Fruit fly (Drosophila melanogaster) whole organism, embryonic: ENCODE results near the gene CG10710.

Experiments
- ATbp ChIP-seq: fragments of 200-800 bp; sonication (Bioruptor generic); optimal IDR thresholded peaks from 2 replicates; lab custom pipeline; 2017; ENCODE audit warnings: missing biosample characterization, mild to moderate bottlenecking, missing genetic modification characterization, missing genetic modification reagents
- Aef1 ChIP-seq: fragments of 200-800 bp; sonication (Bioruptor generic); IDR thresholded peaks from 3 replicates; pipeline ENCODE4 v1.3.6; 2022; ENCODE audit warnings: missing biosample characterization, missing genetic modification characterization
- CG10274 ChIP-seq: fragments of 200-800 bp; sonication (Bioruptor generic); optimal IDR thresholded peaks from 3 replicates; lab custom pipeline; 2017; ENCODE audit warnings: missing biosample characterization, mild to moderate bottlenecking, missing genetic modification characterization
- CG11456 ChIP-seq: fragments of 200-800 bp; sonication (Bioruptor generic); IDR thresholded peaks from 3 replicates; pipeline ENCODE4 v1.3.6; 2022; ENCODE audit warnings: missing biosample characterization, missing genetic modification characterization
- CG11560 ChIP-seq: fragments of 200-800 bp; sonication (Bioruptor generic); IDR thresholded peaks from 3 replicates; pipeline ENCODE4 v1.3.6; 2022; ENCODE audit warnings: missing biosample characterization, missing genetic modification characterization
- CG11723 ChIP-seq: fragments of 200-800 bp; sonication (Bioruptor generic); optimal IDR thresholded peaks from 2 replicates; lab custom pipeline; 2017; ENCODE audit warnings: missing biosample characterization, mild to moderate bottlenecking, missing genetic modification characterization
- CG15479 ChIP-seq: fragments of 200-800 bp; sonication (Bioruptor generic); optimal IDR thresholded peaks from 3 replicates; lab custom pipeline; 2019; ENCODE audit warnings: missing biosample characterization, mild to moderate bottlenecking, missing genetic modification characterization, moderate library complexity
- CG1602 ChIP-seq: fragments of 200-800 bp; sonication (Bioruptor generic); optimal IDR thresholded peaks from 3 replicates; lab custom pipeline; 2016; ENCODE audit warnings: missing biosample characterization, missing genetic modification characterization
- CG16813 ChIP-seq: fragments of 200-800 bp; sonication (Bioruptor generic); IDR thresholded peaks from 3 replicates; pipeline ENCODE4 v1.3.6; 2022; ENCODE audit warnings: missing biosample characterization, missing genetic modification characterization; ENCODE audit not compliant: partially characterized antibody
- CG17568 ChIP-seq: fragments of 200-800 bp; sonication (Bioruptor generic); optimal IDR thresholded peaks from 2 replicates; lab custom pipeline; 2018; ENCODE audit warnings: missing biosample characterization, mild to moderate bottlenecking, missing genetic modification characterization, moderate library complexity
- CG1792 ChIP-seq: fragments of 200-800 bp; sonication (Bioruptor generic); optimal IDR thresholded peaks from 2 replicates; lab custom pipeline; 2016; ENCODE audit warnings: missing biosample characterization, missing genetic modification characterization
- CG30020 ChIP-seq: fragments of 200-800 bp; optimal IDR thresholded peaks from 2 replicates; lab custom pipeline; 2019; ENCODE audit warnings: missing biosample characterization, mild to moderate bottlenecking, missing genetic modification characterization, moderate library complexity
- CG31441 ChIP-seq: fragments of 200-800 bp; sonication (Bioruptor generic); IDR thresholded peaks from 2 replicates; pipeline ENCODE4 v1.3.6; 2022; ENCODE audit warnings: missing biosample characterization, missing genetic modification characterization
- CG32772 ChIP-seq: fragments of 200-800 bp; sonication (Bioruptor generic); IDR thresholded peaks from 2 replicates; pipeline ENCODE4 v1.3.6; 2022; ENCODE audit warnings: missing biosample characterization, missing genetic modification characterization
- CG3838 ChIP-seq: fragments of 200-800 bp; sonication (Bioruptor generic); optimal IDR thresholded peaks from 3 replicates; lab custom pipeline; 2016; ENCODE audit warnings: missing biosample characterization, missing genetic modification characterization
- CG4360 ChIP-seq: fragments of 200-800 bp; sonication (Bioruptor generic); IDR thresholded peaks from 2 replicates; pipeline ENCODE4 v1.3.6; 2022; ENCODE audit warnings: missing biosample characterization, missing genetic modification characterization
- CG5180 ChIP-seq: fragments of 200-800 bp; sonication (Bioruptor generic); optimal IDR thresholded peaks from 3 replicates; lab custom pipeline; 2017; ENCODE audit warnings: missing biosample characterization, missing genetic modification characterization, mild to moderate bottlenecking, moderate library complexity, missing genetic modification reagents
- CG6683 ChIP-seq: fragments of 200-800 bp; sonication (Bioruptor generic); optimal IDR thresholded peaks from 2 replicates; lab custom pipeline; 2017; ENCODE audit warnings: missing biosample characterization, mild to moderate bottlenecking, missing genetic modification characterization, missing genetic modification reagents
- CG6854 ChIP-seq: fragments of 200-800 bp; sonication (Bioruptor generic); optimal IDR thresholded peaks from 3 replicates; lab custom pipeline; 2017; ENCODE audit warnings: missing biosample characterization, mild to moderate bottlenecking, missing genetic modification characterization
- CG7928 ChIP-seq: fragments of 200-800 bp; sonication (Bioruptor generic); optimal IDR thresholded peaks from 2 replicates; lab custom pipeline; 2017; ENCODE audit warnings: missing biosample characterization, mild to moderate bottlenecking, missing genetic modification characterization
- CG7963 ChIP-seq: fragments of 200-800 bp; sonication (Bioruptor generic); IDR thresholded peaks from 3 replicates; pipeline ENCODE4 v1.3.6; 2022; ENCODE audit warnings: missing biosample characterization, missing genetic modification characterization; ENCODE audit not compliant: partially characterized antibody
- CG8944 ChIP-seq: fragments of 200-800 bp; sonication (Bioruptor generic); optimal IDR thresholded peaks from 3 replicates; lab custom pipeline; 2016; ENCODE audit warnings: missing biosample characterization, missing genetic modification characterization
- CTCF ChIP-seq: fragments of 200-800 bp; sonication (Bioruptor generic); optimal IDR thresholded peaks from 2 replicates; lab custom pipeline; 2017; ENCODE audit warnings: missing biosample characterization, mild to moderate bottlenecking, missing genetic modification characterization, moderate library complexity
- Dip2 ChIP-seq: fragments of 200-800 bp; sonication (Bioruptor generic); IDR thresholded peaks from 2 replicates; pipeline ENCODE4 v1.3.6; 2022; ENCODE audit warnings: missing biosample characterization, missing genetic modification characterization
- Doc3 ChIP-seq: fragments of 200-800 bp; sonication (Bioruptor generic); IDR thresholded peaks from 3 replicates; pipeline ENCODE4 v1.3.6; 2022; ENCODE audit warnings: missing biosample characterization, missing genetic modification characterization; ENCODE audit not compliant: partially characterized antibody
- HmgD ChIP-seq: fragments of 200-800 bp; sonication (Bioruptor generic); optimal IDR thresholded peaks from 3 replicates; lab custom pipeline; 2016; ENCODE audit warnings: missing biosample characterization, missing genetic modification characterization
- Kr ChIP-seq: fragments of 200-800 bp; sonication (Bioruptor generic); optimal IDR thresholded peaks from 2 replicates; lab custom pipeline; 2017; ENCODE audit warnings: missing biosample characterization, mild to moderate bottlenecking, missing genetic modification characterization
- Med ChIP-seq: fragments of 200-800 bp; sonication (Bioruptor generic); peaks from one replicate; lab custom pipeline; 2016; ENCODE audit warnings: missing biosample characterization, missing genetic modification characterization, mild to moderate bottlenecking, inconsistent platforms, moderate library complexity
- Oaz ChIP-seq: fragments of 200-800 bp; sonication (Bioruptor generic); IDR thresholded peaks from 2 replicates; pipeline ENCODE4 v1.3.6; 2022; ENCODE audit warnings: missing biosample characterization, missing genetic modification characterization
- Ravus ChIP-seq: fragments of 200-800 bp; sonication (Bioruptor generic); IDR thresholded peaks from 2 replicates; pipeline ENCODE4 v1.3.6; 2022; ENCODE audit warnings: missing biosample characterization, missing genetic modification characterization
- Xrp1 ChIP-seq: fragments of 200-800 bp; sonication (Bioruptor generic); IDR thresholded peaks from 2 replicates; pipeline ENCODE4 v1.3.6; 2022; ENCODE audit warnings: missing biosample characterization, missing genetic modification characterization
- abd-A ChIP-seq: fragments of 200-800 bp; sonication (Bioruptor generic); optimal IDR thresholded peaks from 3 replicates; lab custom pipeline; 2019; ENCODE audit warnings: missing biosample characterization, mild to moderate bottlenecking, missing genetic modification characterization, moderate library complexity
- ash1 ChIP-seq: fragments of 200-800 bp; sonication (Bioruptor generic); optimal IDR thresholded peaks from 2 replicates; lab custom pipeline; 2018; ENCODE audit warnings: missing biosample characterization, mild to moderate bottlenecking, missing genetic modification characterization
- ems ChIP-seq: fragments of 200-800 bp; sonication (Bioruptor generic); optimal IDR thresholded peaks from 3 replicates; lab custom pipeline; 2016; ENCODE audit warnings: missing biosample characterization, missing genetic modification characterization
- esg ChIP-seq: fragments of 200-800 bp; sonication (Bioruptor generic); conservative IDR thresholded peaks from 2 replicates; pipeline ENCODE4 v1.3.6; 2022; ENCODE audit warnings: missing biosample characterization, missing genetic modification characterization
- gsb ChIP-seq: fragments of 200-800 bp; sonication (Bioruptor generic); IDR thresholded peaks from 2 replicates; pipeline ENCODE4 v1.3.6; 2022; ENCODE audit warnings: missing biosample characterization, missing genetic modification characterization
- lilli ChIP-seq: fragments of 200-800 bp; sonication (Bioruptor generic); optimal IDR thresholded peaks from 3 replicates; lab custom pipeline; 2016; ENCODE audit warnings: missing biosample characterization, missing genetic modification characterization
- nau ChIP-seq: fragments of 200-800 bp; sonication (Bioruptor generic); optimal IDR thresholded peaks from 3 replicates; lab custom pipeline; 2017; ENCODE audit warnings: missing biosample characterization, mild to moderate bottlenecking, missing genetic modification characterization, missing genetic modification reagents
- pb ChIP-seq: fragments of 200-800 bp; sonication (Bioruptor generic); optimal IDR thresholded peaks from 3 replicates; lab custom pipeline; 2016; ENCODE audit warnings: missing biosample characterization, missing genetic modification characterization
- pnt ChIP-seq: fragments of 200-800 bp; sonication (Bioruptor generic); optimal IDR thresholded peaks from 3 replicates; lab custom pipeline; 2016; ENCODE audit warnings: missing biosample characterization, missing genetic modification characterization
- pros ChIP-seq: fragments of 200-800 bp; sonication (Bioruptor generic); optimal IDR thresholded peaks from 3 replicates; lab custom pipeline; 2019; ENCODE audit warnings: missing biosample characterization, mild to moderate bottlenecking, missing genetic modification characterization, moderate library complexity
- psq ChIP-seq: fragments of 200-800 bp; sonication (Bioruptor generic); optimal IDR thresholded peaks from 2 replicates; lab custom pipeline; 2017; ENCODE audit warnings: missing biosample characterization, missing genetic modification characterization
- row ChIP-seq: fragments of 200-800 bp; sonication (Bioruptor generic); IDR thresholded peaks from 3 replicates; pipeline ENCODE4 v1.3.6; 2022; ENCODE audit warnings: missing biosample characterization, missing genetic modification characterization
- schlank ChIP-seq: fragments of 200-800 bp; sonication (Bioruptor generic); optimal IDR thresholded peaks from 2 replicates; lab custom pipeline; 2018; ENCODE audit warnings: missing biosample characterization, mild to moderate bottlenecking, missing genetic modification characterization
- sd ChIP-seq: fragments of 200-800 bp; sonication (Bioruptor generic); optimal IDR thresholded peaks from 3 replicates; lab custom pipeline; 2018; ENCODE audit warnings: missing biosample characterization, mild to moderate bottlenecking, missing genetic modification characterization, moderate library complexity
- sr ChIP-seq: fragments of 200-800 bp; sonication (Bioruptor generic); IDR thresholded peaks from 3 replicates; pipeline ENCODE4 v1.3.6; 2022; ENCODE audit warnings: missing biosample characterization, missing genetic modification characterization
- tup ChIP-seq: fragments of 200-800 bp; sonication (Bioruptor generic); optimal IDR thresholded peaks from 2 replicates; lab custom pipeline; 2016; ENCODE audit warnings: missing biosample characterization, mild to moderate bottlenecking, missing genetic modification characterization, moderate library complexity
- wek ChIP-seq: fragments of 200-800 bp; sonication (Bioruptor generic); optimal IDR thresholded peaks from 3 replicates; lab custom pipeline; 2018; ENCODE audit warnings: missing biosample characterization, mild to moderate bottlenecking, missing genetic modification characterization, moderate library complexity
- zf30C ChIP-seq: fragments of 200-800 bp; sonication (Bioruptor generic); optimal IDR thresholded peaks from 3 replicates; lab custom pipeline; 2018; ENCODE audit warnings: missing biosample characterization, mild to moderate bottlenecking, missing genetic modification characterization

The CG10710 gene

dm6 chr3L:13476566-13477452 lies 42.6 kb downstream of the CG10710 start (continued):
- TF ChIP-seq pb (no peak), gsb (peak; percentile 74), HmgD (GFP tag; lab: Kevin White, UChicago) (peak; percentile 41), Ravus (peak; percentile 45), CG7928 (GFP tag; lab: Kevin White, UChicago) (peak; percentile 62), CG15479 (no peak), CG1602 (peak; percentile 83), CG32772 (GFP tag; lab: Robert Waterston, UW) (peak; percentile 86), CG5180 (peak; percentile 85), ATbp (GFP tag; lab: Kevin White, UChicago) (peak; percentile 91), CG6683 (GFP tag; lab: Kevin White, UChicago) (peak; percentile 79), Doc3 (GFP tag; lab: Robert Waterston, UW) (peak; percentile 66; the same call in 2 of the 3 replicates), tup (GFP tag; lab: Kevin White, UChicago) (peak; percentile 63), CG6854 (GFP tag; lab: Kevin White, UChicago) (peak; percentile 78), wek (peak; percentile 2), schlank (tag; lab: Kevin White, UChicago) (peak; percentile 63), CG11456 (GFP tag; lab: Robert Waterston, UW) (peak; percentile 70; the same call in 2 of the 3 replicates), Xrp1 (GFP tag; lab: Robert Waterston, UW) (peak; percentile 85), CG10274 (GFP tag; lab: Kevin White, UChicago) (peak; percentile 79), row (GFP tag; lab: Robert Waterston, UW) (peak; percentile 86), CG8944 (peak; percentile 59), CG4360 (GFP tag; lab: Robert Waterston, UW) (no peak; the same call in 1 of the 2 replicates), sd (tag; lab: Kevin White, UChicago) (peak; percentile 99), abd-A (tag; lab: Kevin White, UChicago) (no peak), sr (peak; percentile 85), CG16813 (no peak), Kr (GFP tag; lab: Kevin White, UChicago) (no peak), pros (peak; percentile 10), Med (GFP tag; lab: Kevin White, UChicago) (peak; percentile 91), CG7963 (no peak), CTCF (GFP tag; lab: Kevin White, UChicago) (peak; percentile 64), CG3838 (GFP tag; lab: Kevin White, UChicago) (peak; percentile 61), pnt (GFP tag; lab: Kevin White, UChicago) (peak; percentile 55), psq (peak; percentile 62), zf30C (GFP tag; lab: Kevin White, UChicago) (peak; percentile 61), lilli (GFP tag; lab: Kevin White, UChicago) (peak; percentile 88), ems (peak; percentile 81), ash1 (GFP tag; lab: Kevin White, UChicago) (no peak), CG1792 (peak; percentile 64), Aef1 (GFP tag; lab: Robert Waterston, UW) (peak; percentile 79), CG17568 (GFP tag; lab: Kevin White, UChicago) (peak; percentile 74), CG30020 (peak; percentile 50), CG31441 (peak; percentile 92), Dip2 (GFP tag; lab: Robert Waterston, UW) (no peak), nau (peak; percentile 92), esg (peak; percentile 84), Oaz (GFP tag; lab: Robert Waterston, UW) (peak; percentile 55), CG11723 (GFP tag; lab: Kevin White, UChicago) (peak; percentile 91), CG11560 (tag; lab: Robert Waterston, UW) (peak; percentile 66)
